Worm (Caenorhabditis elegans) whole organism, young adult: ENCODE results near the gene F53F8.5.

Source experiments
- B0261.1 ChIP-seq: sonication (generic microtip); optimal IDR thresholded peaks from 2 replicates; lab custom pipeline; 2016; ENCODE audit warnings: mild to moderate bottlenecking, missing genetic modification characterization, moderate library complexity, missing compliant biosample characterization
- C06A6.2 ChIP-seq: fragments of 200-800 bp; sonication (Bioruptor generic); conservative IDR thresholded peaks from 2 replicates; pipeline ENCODE4 v1.3.6; 2022; ENCODE audit warnings: missing genetic modification characterization, missing compliant biosample characterization
- C17E4.6 ChIP-seq: fragments of 200-800 bp; sonication (Bioruptor generic); IDR thresholded peaks from 2 replicates; pipeline ENCODE4 v1.3.6; 2022; ENCODE audit warnings: missing genetic modification reagents, missing genetic modification characterization, missing compliant biosample characterization
- D2030.7 ChIP-seq: fragments of 200-800 bp; sonication (Bioruptor generic); IDR thresholded peaks from 2 replicates; pipeline ENCODE4 v1.3.6; 2022; ENCODE audit warnings: missing genetic modification reagents, missing genetic modification characterization, missing compliant biosample characterization
- F23B12.7 ChIP-seq: sonication (generic microtip); optimal IDR thresholded peaks from 2 replicates; lab custom pipeline; 2017; ENCODE audit warnings: missing genetic modification characterization, mild to moderate bottlenecking, missing compliant biosample characterization, antibody characterized with exemption, moderate library complexity; ENCODE audit not compliant: insufficient read depth
- F37B4.10 ChIP-seq: fragments of 200-800 bp; sonication (Bioruptor generic); IDR thresholded peaks from 2 replicates; pipeline ENCODE4 v1.3.6; 2022; ENCODE audit warnings: missing genetic modification characterization, missing compliant biosample characterization
- F55B11.4 ChIP-seq: sonication (generic microtip); optimal IDR thresholded peaks from 2 replicates; lab custom pipeline; 2016; ENCODE audit warnings: missing compliant biosample characterization, missing genetic modification characterization, borderline replicate concordance; ENCODE audit not compliant: insufficient read depth
- F57A8.1 ChIP-seq: fragments of 200-800 bp; sonication (Bioruptor generic); optimal IDR thresholded peaks from 2 replicates; lab custom pipeline; 2018; ENCODE audit warnings: mild to moderate bottlenecking, missing genetic modification characterization, moderate library complexity, missing compliant biosample characterization
- K11D2.4 ChIP-seq: fragments of 200-800 bp; sonication (Bioruptor generic); IDR thresholded peaks from 2 replicates; pipeline ENCODE4 v1.3.6; 2022; ENCODE audit warnings: missing genetic modification reagents, missing genetic modification characterization, missing compliant biosample characterization
- K12H6.12 ChIP-seq: fragments of 200-800 bp; sonication (Bioruptor generic); optimal IDR thresholded peaks from 2 replicates; lab custom pipeline; 2018; ENCODE audit warnings: mild to moderate bottlenecking, missing genetic modification characterization, missing compliant biosample characterization
- T26A5.8 ChIP-seq: sonication (generic microtip); optimal IDR thresholded peaks from 2 replicates; lab custom pipeline; 2016; ENCODE audit warnings: missing genetic modification characterization, missing compliant biosample characterization
- Y53G8AR.9 ChIP-seq: fragments of 200-800 bp; sonication (Bioruptor generic); conservative IDR thresholded peaks from 2 replicates; pipeline ENCODE4 v1.3.6; 2022; ENCODE audit warnings: missing genetic modification reagents, missing genetic modification characterization, missing compliant biosample characterization
- aptf-3 ChIP-seq: fragments of 200-800 bp; sonication (Bioruptor generic); IDR thresholded peaks from 2 replicates; pipeline ENCODE4 v1.3.6; 2022; ENCODE audit warnings: missing genetic modification characterization, missing compliant biosample characterization
- attf-3 ChIP-seq: fragments of 200-800 bp; sonication (Bioruptor generic); conservative IDR thresholded peaks from 2 replicates; pipeline ENCODE4 v1.3.6; 2022; ENCODE audit warnings: missing genetic modification reagents, missing genetic modification characterization, missing compliant biosample characterization
- attf-6 ChIP-seq: fragments of 200-800 bp; sonication (Bioruptor generic); IDR thresholded peaks from 2 replicates; pipeline ENCODE4 v1.3.6; 2022; ENCODE audit warnings: missing genetic modification reagents, missing genetic modification characterization, missing compliant biosample characterization
- ccch-3 ChIP-seq: fragments of 200-800 bp; sonication (Bioruptor generic); optimal IDR thresholded peaks from 2 replicates; lab custom pipeline; 2018; ENCODE audit warnings: mild to moderate bottlenecking, missing genetic modification characterization, missing compliant biosample characterization
- cebp-2 ChIP-seq: fragments of 200-800 bp; sonication (Bioruptor generic); IDR thresholded peaks from 2 replicates; pipeline ENCODE4 v1.3.6; 2022; ENCODE audit warnings: missing genetic modification characterization, missing compliant biosample characterization
- ceh-91 ChIP-seq: fragments of 200-800 bp; sonication (Bioruptor generic); IDR thresholded peaks from 2 replicates; pipeline ENCODE4 v1.3.6; 2022; ENCODE audit warnings: missing genetic modification reagents, missing genetic modification characterization, missing compliant biosample characterization
- efl-1 ChIP-seq: fragments of 150-350 bp; optimal IDR thresholded peaks from 2 replicates; lab custom pipeline; 2014; ENCODE audit warnings: missing biosample characterization, missing genetic modification reagents, missing genetic modification characterization
- egl-18 ChIP-seq: fragments of 200-800 bp; sonication (Bioruptor generic); IDR thresholded peaks from 2 replicates; pipeline ENCODE4 v1.3.6; 2022; ENCODE audit warnings: missing genetic modification reagents, missing genetic modification characterization, missing compliant biosample characterization
- fkh-3 ChIP-seq: sonication (generic microtip); optimal IDR thresholded peaks from 2 replicates; lab custom pipeline; 2016; ENCODE audit warnings: mild to moderate bottlenecking, missing genetic modification characterization, missing compliant biosample characterization
- gei-17 ChIP-seq: fragments of 200-800 bp; sonication (Bioruptor generic); optimal IDR thresholded peaks from 2 replicates; lab custom pipeline; 2018; ENCODE audit warnings: mild to moderate bottlenecking, missing genetic modification characterization, missing compliant biosample characterization
- him-1 ChIP-seq: sonication (generic microtip); optimal IDR thresholded peaks from 2 replicates; lab custom pipeline; 2016; ENCODE audit warnings: missing genotype, missing genetic modification reagents, missing genetic modification characterization, missing compliant biosample characterization
- hmg-1.2 ChIP-seq: fragments of 200-800 bp; sonication (Bioruptor generic); IDR thresholded peaks from 2 replicates; pipeline ENCODE4 v1.3.6; 2022; ENCODE audit warnings: missing genetic modification reagents, missing genetic modification characterization, missing compliant biosample characterization
- hsf-1 ChIP-seq: fragments of 200-800 bp; sonication (Bioruptor generic); IDR thresholded peaks from 2 replicates; pipeline ENCODE4 v1.3.6; 2022; ENCODE audit warnings: missing genetic modification reagents, missing genetic modification characterization, missing compliant biosample characterization
- let-526 ChIP-seq: fragments of 200-800 bp; sonication (Bioruptor generic); IDR thresholded peaks from 2 replicates; pipeline ENCODE4 v1.3.6; 2022; ENCODE audit warnings: missing genetic modification reagents, missing genetic modification characterization, missing compliant biosample characterization
- lin-35 ChIP-seq, 3 experiments: fragments of 150-350 bp in 2 of 3; sonication (generic microtip) in 1 of 3; optimal IDR thresholded peaks; 2 replicates each; lab custom pipeline; 2014 to 2018; ENCODE audit warnings: missing biosample characterization in 3 of 3, missing genetic modification characterization in 3 of 3, missing genetic modification reagents in 3 of 3
- lin-40 ChIP-seq: sonication (generic microtip); optimal IDR thresholded peaks from 2 replicates; lab custom pipeline; 2016; ENCODE audit warnings: missing genetic modification characterization, mild to moderate bottlenecking, missing compliant biosample characterization, missing genotype, missing genetic modification reagents
- lsy-27 ChIP-seq: sonication (generic microtip); optimal IDR thresholded peaks from 2 replicates; lab custom pipeline; 2017; ENCODE audit warnings: missing genetic modification characterization, mild to moderate bottlenecking, missing compliant biosample characterization, antibody characterized with exemption, missing genotype, borderline replicate concordance; ENCODE audit not compliant: insufficient read depth
- madf-10 ChIP-seq: sonication (generic microtip); optimal IDR thresholded peaks from 2 replicates; lab custom pipeline; 2016; ENCODE audit warnings: mild to moderate bottlenecking, missing genetic modification characterization, missing compliant biosample characterization
- madf-3 ChIP-seq: fragments of 200-800 bp; sonication (Bioruptor generic); IDR thresholded peaks from 2 replicates; pipeline ENCODE4 v1.3.6; 2022; ENCODE audit warnings: missing genetic modification reagents, missing genetic modification characterization, missing compliant biosample characterization
- madf-6 ChIP-seq: fragments of 200-800 bp; sonication (Bioruptor generic); IDR thresholded peaks from 2 replicates; pipeline ENCODE4 v1.3.6; 2022; ENCODE audit warnings: missing genetic modification reagents, missing genetic modification characterization, missing compliant biosample characterization
- mcd-1 ChIP-seq: fragments of 200-800 bp; sonication (Bioruptor generic); IDR thresholded peaks from 2 replicates; pipeline ENCODE4 v1.3.6; 2022; ENCODE audit warnings: missing genetic modification reagents, missing genetic modification characterization, missing compliant biosample characterization
- mxl-1 ChIP-seq: sonication (generic microtip); optimal IDR thresholded peaks from 2 replicates; lab custom pipeline; 2016; ENCODE audit warnings: missing genetic modification characterization, missing compliant biosample characterization
- nfya-2 ChIP-seq: fragments of 200-800 bp; sonication (Bioruptor generic); IDR thresholded peaks from 2 replicates; pipeline ENCODE4 v1.3.6; 2022; ENCODE audit warnings: missing genetic modification reagents, missing genetic modification characterization, missing compliant biosample characterization
- nfyb-1 ChIP-seq: fragments of 200-800 bp; sonication (Bioruptor generic); IDR thresholded peaks from 2 replicates; pipeline ENCODE4 v1.3.6; 2022; ENCODE audit warnings: missing genetic modification reagents, missing genetic modification characterization, missing compliant biosample characterization
- nhr-27 ChIP-seq: fragments of 200-800 bp; sonication (Bioruptor generic); optimal IDR thresholded peaks from 2 replicates; lab custom pipeline; 2018; ENCODE audit warnings: mild to moderate bottlenecking, missing genetic modification characterization, moderate library complexity, missing compliant biosample characterization
- nhr-80 ChIP-seq: sonication (generic microtip); optimal IDR thresholded peaks from 2 replicates; lab custom pipeline; 2016; ENCODE audit warnings: missing genetic modification characterization, missing compliant biosample characterization
- snpc-1.1 ChIP-seq: sonication (generic microtip); optimal IDR thresholded peaks from 2 replicates; lab custom pipeline; 2017; ENCODE audit warnings: missing genetic modification characterization, mild to moderate bottlenecking, missing compliant biosample characterization, antibody characterized with exemption, moderate library complexity, missing genotype, missing genetic modification reagents; ENCODE audit not compliant: insufficient read depth
- snpc-3.4 ChIP-seq: sonication (generic microtip); optimal IDR thresholded peaks from 2 replicates; lab custom pipeline; 2017; ENCODE audit warnings: missing genetic modification characterization, mild to moderate bottlenecking, missing compliant biosample characterization, antibody characterized with exemption, moderate library complexity, missing genotype, missing genetic modification reagents
- snpc-4 ChIP-seq, 5 experiments: fragments of 150-350 bp in 1 of 5; sonication (generic microtip) in 4 of 5; optimal IDR thresholded peaks; 2 replicates each; lab custom pipeline; 2014 to 2018; ENCODE audit warnings: missing genetic modification characterization in 5 of 5, missing biosample characterization in 3 of 5, antibody characterized with exemption in 2 of 5, mild to moderate bottlenecking in 2 of 5, missing compliant biosample characterization in 2 of 5, missing genotype in 2 of 5, moderate library complexity in 2 of 5, missing genetic modification reagents in 1 of 5
- somi-1 ChIP-seq: fragments of 200-800 bp; sonication (Bioruptor generic); optimal IDR thresholded peaks from 2 replicates; lab custom pipeline; 2018; ENCODE audit warnings: mild to moderate bottlenecking, missing genetic modification characterization, missing compliant biosample characterization
- tbp1 ChIP-seq: fragments of 200-800 bp; sonication (Bioruptor generic); optimal IDR thresholded peaks from 2 replicates; lab custom pipeline; 2018; ENCODE audit warnings: mild to moderate bottlenecking, missing genetic modification characterization, missing compliant biosample characterization
- tbx-9 ChIP-seq: sonication (generic microtip); optimal IDR thresholded peaks from 2 replicates; lab custom pipeline; 2016; ENCODE audit warnings: borderline replicate concordance, missing genetic modification characterization, inconsistent platforms, missing compliant biosample characterization
- unc-130 ChIP-seq: sonication (generic microtip); optimal IDR thresholded peaks from 2 replicates; lab custom pipeline; 2016; ENCODE audit warnings: missing genetic modification reagents, missing genetic modification characterization, missing compliant biosample characterization
- xnd-1 ChIP-seq: sonication (generic microtip); optimal IDR thresholded peaks from 2 replicates; lab custom pipeline; 2016; ENCODE audit warnings: missing genotype, missing genetic modification reagents, missing genetic modification characterization, missing compliant biosample characterization
- ztf-26 ChIP-seq: sonication (generic microtip); optimal IDR thresholded peaks from 2 replicates; lab custom pipeline; 2017; ENCODE audit warnings: missing genetic modification characterization, missing compliant biosample characterization
- ztf-28 ChIP-seq: fragments of 200-800 bp; sonication (Bioruptor generic); IDR thresholded peaks from 2 replicates; pipeline ENCODE4 v1.3.6; 2022; ENCODE audit warnings: missing genetic modification reagents, missing genetic modification characterization, missing compliant biosample characterization

The F53F8.5 gene

ce11 chrV:20703998-20704572 is at the start of gene F53F8.5, which contains the start of gene F53F8.6:
TSS of gene F53F8.5 (minus strand) at chrV:20704049.
TSS of gene F53F8.6 (plus strand) at chrV:20704227.
- TF ChIP-seq efl-1 (peak; percentile 20), snpc-4 (GFP tag; optimal IDR thresholded peaks at IDR 0.05; lab: Kevin White, UChicago) (no peak), snpc-4 (tag; optimal IDR thresholded peaks at IDR 0.05; lab: Kevin White, UChicago) (no peak), let-526 (no peak), attf-3 (GFP tag; lab: Robert Waterston, UW) (peak; percentile 97), ccch-3 (GFP tag; lab: Kevin White, UChicago) (no peak), nfya-2 (no peak), aptf-3 (no peak), snpc-3.4 (no peak), T26A5.8 (tag; lab: Kevin White, UChicago) (no peak), ztf-28 (GFP tag; lab: Robert Waterston, UW) (no peak), K12H6.12 (tag; lab: Kevin White, UChicago) (no peak), snpc-1.1 (tag; lab: Kevin White, UChicago) (no peak), lin-35 (GFP tag; optimal IDR thresholded peaks at IDR 0.05; lab: Kevin White, UChicago) (peak in 1 of 3 experiments; percentile 26), Y53G8AR.9 (GFP tag; lab: Robert Waterston, UW) (no peak), egl-18 (GFP tag; lab: Robert Waterston, UW) (no peak), F37B4.10 (GFP tag; lab: Robert Waterston, UW) (no peak), mcd-1 (GFP tag; lab: Robert Waterston, UW) (no peak), madf-6 (GFP tag; lab: Robert Waterston, UW) (peak; percentile 46; the same call in 1 of the 2 replicates), F57A8.1 (GFP tag; lab: Kevin White, UChicago) (no peak), gei-17 (GFP tag; lab: Kevin White, UChicago) (no peak), C17E4.6 (GFP tag; lab: Robert Waterston, UW) (no peak), lin-40 (tag; lab: Kevin White, UChicago) (peak; percentile 2), nhr-27 (tag; lab: Kevin White, UChicago) (no peak), madf-3 (GFP tag; lab: Robert Waterston, UW) (no peak), madf-10 (no peak), nfyb-1 (GFP tag; lab: Robert Waterston, UW) (no peak), B0261.1 (tag; lab: Kevin White, UChicago) (no peak), cebp-2 (GFP tag; lab: Robert Waterston, UW) (no peak), xnd-1 (tag; lab: Kevin White, UChicago) (no peak), somi-1 (GFP tag; lab: Kevin White, UChicago) (no peak), tbp1 (no peak), hmg-1.2 (peak; percentile 96), nhr-80 (tag; lab: Kevin White, UChicago) (no peak), K11D2.4 (GFP tag; lab: Robert Waterston, UW) (no peak), mxl-1 (tag; lab: Kevin White, UChicago) (no peak), attf-6 (GFP tag; lab: Robert Waterston, UW) (no peak), tbx-9 (tag; lab: Kevin White, UChicago) (no peak), ceh-91 (GFP tag; lab: Robert Waterston, UW) (no peak), F23B12.7 (tag; lab: Kevin White, UChicago) (no peak), F55B11.4 (tag; lab: Kevin White, UChicago) (no peak), C06A6.2 (GFP tag; lab: Robert Waterston, UW) (no peak), unc-130 (no peak), hsf-1 (no peak), ztf-26 (no peak), him-1 (no peak), fkh-3 (tag; lab: Kevin White, UChicago) (no peak), lsy-27 (no peak), D2030.7 (GFP tag; lab: Robert Waterston, UW) (peak; percentile 52; the same call in 1 of the 2 replicates)
